Worm (Caenorhabditis elegans) whole organism, young adult: Measurements from ENCODE around the gene srbc-44.

Experiments
- B0035.1 ChIP-seq: sonication (generic microtip); optimal IDR thresholded peaks from 2 replicates; lab custom pipeline; 2016; ENCODE audit warnings: missing genetic modification characterization, mild to moderate bottlenecking, missing compliant biosample characterization, missing genotype, missing genetic modification reagents
- F10E7.11 ChIP-seq: sonication (generic microtip); optimal IDR thresholded peaks from 2 replicates; lab custom pipeline; 2017; ENCODE audit warnings: mild to moderate bottlenecking, missing genetic modification characterization, moderate library complexity, missing compliant biosample characterization
- F23B12.7 ChIP-seq: sonication (generic microtip); optimal IDR thresholded peaks from 2 replicates; lab custom pipeline; 2017; ENCODE audit warnings: missing genetic modification characterization, mild to moderate bottlenecking, missing compliant biosample characterization, antibody characterized with exemption, moderate library complexity; ENCODE audit not compliant: insufficient read depth
- F33H1.4 ChIP-seq: fragments of 200-800 bp; sonication (Bioruptor generic); IDR thresholded peaks from 2 replicates; pipeline ENCODE4 v1.3.6; 2022; ENCODE audit warnings: missing genetic modification reagents, missing genetic modification characterization, missing compliant biosample characterization
- F52B5.7 ChIP-seq: sonication (generic microtip); optimal IDR thresholded peaks from 2 replicates; lab custom pipeline; 2016; ENCODE audit warnings: mild to moderate bottlenecking, missing genetic modification characterization, missing compliant biosample characterization
- K11D2.4 ChIP-seq: fragments of 200-800 bp; sonication (Bioruptor generic); IDR thresholded peaks from 2 replicates; pipeline ENCODE4 v1.3.6; 2022; ENCODE audit warnings: missing genetic modification reagents, missing genetic modification characterization, missing compliant biosample characterization
- Y56A3A.18 ChIP-seq: fragments of 200-800 bp; sonication (Bioruptor generic); IDR thresholded peaks from 2 replicates; pipeline ENCODE4 v1.3.6; 2022; ENCODE audit warnings: missing genetic modification reagents, missing genetic modification characterization, missing compliant biosample characterization
- Y79H2A.3 ChIP-seq: fragments of 200-800 bp; sonication (Bioruptor generic); conservative IDR thresholded peaks from 2 replicates; pipeline ENCODE4 v1.3.6; 2022; ENCODE audit warnings: missing genetic modification reagents, missing genetic modification characterization, missing compliant biosample characterization
- akir-1 ChIP-seq: fragments of 200-800 bp; sonication (Bioruptor generic); optimal IDR thresholded peaks from 2 replicates; lab custom pipeline; 2018; ENCODE audit warnings: mild to moderate bottlenecking, missing genetic modification characterization, moderate library complexity, missing compliant biosample characterization
- ama-1 ChIP-seq, 3 experiments: fragments of 150-350 bp in 1 of 3; sonication (generic microtip) in 2 of 3; optimal IDR thresholded peaks; 2 replicates each; lab custom pipeline; 2014 to 2018; ENCODE audit warnings: missing biosample characterization in 2 of 3, missing genetic modification characterization in 2 of 3, missing genetic modification reagents in 2 of 3
- aptf-2 ChIP-seq: fragments of 200-800 bp; sonication (Bioruptor generic); conservative IDR thresholded peaks from 2 replicates; pipeline ENCODE4 v1.3.6; 2022; ENCODE audit warnings: missing genetic modification reagents, missing genetic modification characterization, missing compliant biosample characterization
- atf-7 ChIP-seq: sonication (generic microtip); optimal IDR thresholded peaks from 2 replicates; lab custom pipeline; 2017; ENCODE audit warnings: mild to moderate bottlenecking, missing genetic modification characterization, missing compliant biosample characterization
- attf-5 ChIP-seq: fragments of 200-800 bp; sonication (Bioruptor generic); optimal IDR thresholded peaks from 2 replicates; lab custom pipeline; 2018; ENCODE audit warnings: mild to moderate bottlenecking, missing genetic modification characterization, missing compliant biosample characterization
- attf-6 ChIP-seq: fragments of 200-800 bp; sonication (Bioruptor generic); IDR thresholded peaks from 2 replicates; pipeline ENCODE4 v1.3.6; 2022; ENCODE audit warnings: missing genetic modification reagents, missing genetic modification characterization, missing compliant biosample characterization
- bed-1 ChIP-seq: fragments of 200-800 bp; sonication (Bioruptor generic); IDR thresholded peaks from 2 replicates; pipeline ENCODE4 v1.3.6; 2022; ENCODE audit warnings: missing genetic modification reagents, missing genetic modification characterization, missing compliant biosample characterization
- bed-2 ChIP-seq: fragments of 200-800 bp; sonication (Bioruptor generic); IDR thresholded peaks from 2 replicates; pipeline ENCODE4 v1.3.6; 2022; ENCODE audit warnings: missing genetic modification reagents, missing genetic modification characterization, missing compliant biosample characterization
- cebp-2 ChIP-seq: fragments of 200-800 bp; sonication (Bioruptor generic); IDR thresholded peaks from 2 replicates; pipeline ENCODE4 v1.3.6; 2022; ENCODE audit warnings: missing genetic modification characterization, missing compliant biosample characterization
- ceh-100 ChIP-seq: fragments of 200-800 bp; sonication (Bioruptor generic); IDR thresholded peaks from 2 replicates; pipeline ENCODE4 v1.3.6; 2022; ENCODE audit warnings: missing genetic modification reagents, missing genetic modification characterization, missing compliant biosample characterization
- chd-7 ChIP-seq: sonication (generic microtip); optimal IDR thresholded peaks from 2 replicates; lab custom pipeline; 2016; ENCODE audit warnings: mild to moderate bottlenecking, missing genetic modification characterization, moderate library complexity, missing compliant biosample characterization
- egrh-3 ChIP-seq: fragments of 200-800 bp; sonication (Bioruptor generic); IDR thresholded peaks from 2 replicates; pipeline ENCODE4 v1.3.6; 2022; ENCODE audit warnings: missing genetic modification reagents, missing genetic modification characterization, missing compliant biosample characterization
- ets-4 ChIP-seq: fragments of 200-800 bp; sonication (Bioruptor generic); optimal IDR thresholded peaks from 2 replicates; lab custom pipeline; 2018; ENCODE audit warnings: mild to moderate bottlenecking, missing genetic modification characterization, missing compliant biosample characterization
- gei-17 ChIP-seq: fragments of 200-800 bp; sonication (Bioruptor generic); optimal IDR thresholded peaks from 2 replicates; lab custom pipeline; 2018; ENCODE audit warnings: mild to moderate bottlenecking, missing genetic modification characterization, missing compliant biosample characterization
- lsy-27 ChIP-seq: sonication (generic microtip); optimal IDR thresholded peaks from 2 replicates; lab custom pipeline; 2017; ENCODE audit warnings: missing genetic modification characterization, mild to moderate bottlenecking, missing compliant biosample characterization, antibody characterized with exemption, missing genotype, borderline replicate concordance; ENCODE audit not compliant: insufficient read depth
- mcd-1 ChIP-seq: fragments of 200-800 bp; sonication (Bioruptor generic); IDR thresholded peaks from 2 replicates; pipeline ENCODE4 v1.3.6; 2022; ENCODE audit warnings: missing genetic modification reagents, missing genetic modification characterization, missing compliant biosample characterization
- mel-28 ChIP-seq: sonication (generic microtip); optimal IDR thresholded peaks from 2 replicates; lab custom pipeline; 2016; ENCODE audit warnings: borderline replicate concordance, mild to moderate bottlenecking, missing genetic modification characterization, missing compliant biosample characterization
- mxl-1 ChIP-seq: sonication (generic microtip); optimal IDR thresholded peaks from 2 replicates; lab custom pipeline; 2016; ENCODE audit warnings: missing genetic modification characterization, missing compliant biosample characterization
- nfya-1 ChIP-seq: sonication (generic microtip); optimal IDR thresholded peaks from 2 replicates; lab custom pipeline; 2017; ENCODE audit warnings: antibody characterized with exemption, missing compliant biosample characterization, missing genetic modification characterization, borderline replicate concordance; ENCODE audit not compliant: insufficient read depth
- nfyb-1 ChIP-seq: fragments of 200-800 bp; sonication (Bioruptor generic); IDR thresholded peaks from 2 replicates; pipeline ENCODE4 v1.3.6; 2022; ENCODE audit warnings: missing genetic modification reagents, missing genetic modification characterization, missing compliant biosample characterization
- nhr-120 ChIP-seq: fragments of 200-800 bp; sonication (Bioruptor generic); IDR thresholded peaks from 2 replicates; pipeline ENCODE4 v1.3.6; 2022; ENCODE audit warnings: missing genetic modification characterization, missing compliant biosample characterization
- nhr-80 ChIP-seq: sonication (generic microtip); optimal IDR thresholded peaks from 2 replicates; lab custom pipeline; 2016; ENCODE audit warnings: missing genetic modification characterization, missing compliant biosample characterization
- nhr-90 ChIP-seq: sonication (generic microtip); optimal IDR thresholded peaks from 2 replicates; lab custom pipeline; 2016; ENCODE audit warnings: missing genotype, mild to moderate bottlenecking, missing genetic modification characterization, missing compliant biosample characterization
- pha-4 ChIP-seq: fragments of 150-350 bp; sonication (generic microtip); optimal IDR thresholded peaks from 2 replicates; lab custom pipeline; 2014; ENCODE audit warnings: missing biosample characterization, missing genetic modification reagents, missing genetic modification characterization
- rpc-1 ChIP-seq, 2 experiments: fragments of 150-350 bp in 1 of 2; sonication (generic microtip) in 1 of 2; optimal IDR thresholded peaks; 2 replicates each; lab custom pipeline; 2014 to 2018; ENCODE audit warnings: missing biosample characterization in 1 of 2, missing genetic modification characterization in 1 of 2, missing genetic modification reagents in 1 of 2, missing genotype in 1 of 2
- snpc-1.1 ChIP-seq: sonication (generic microtip); optimal IDR thresholded peaks from 2 replicates; lab custom pipeline; 2017; ENCODE audit warnings: missing genetic modification characterization, mild to moderate bottlenecking, missing compliant biosample characterization, antibody characterized with exemption, moderate library complexity, missing genotype, missing genetic modification reagents; ENCODE audit not compliant: insufficient read depth
- tlf-1 ChIP-seq: fragments of 200-800 bp; sonication (Bioruptor generic); optimal IDR thresholded peaks from 2 replicates; lab custom pipeline; 2018; ENCODE audit warnings: mild to moderate bottlenecking, missing genetic modification characterization, missing compliant biosample characterization
- zfh-2 ChIP-seq: fragments of 200-800 bp; sonication (Bioruptor generic); conservative IDR thresholded peaks from 2 replicates; pipeline ENCODE4 v1.3.6; 2022; ENCODE audit warnings: missing genetic modification reagents, missing genetic modification characterization, missing compliant biosample characterization
- ztf-18 ChIP-seq: sonication (generic microtip); optimal IDR thresholded peaks from 2 replicates; lab custom pipeline; 2016; ENCODE audit warnings: missing genotype, mild to moderate bottlenecking, missing genetic modification characterization, missing compliant biosample characterization
- ztf-26 ChIP-seq: sonication (generic microtip); optimal IDR thresholded peaks from 2 replicates; lab custom pipeline; 2017; ENCODE audit warnings: missing genetic modification characterization, missing compliant biosample characterization
- ztf-28 ChIP-seq: fragments of 200-800 bp; sonication (Bioruptor generic); IDR thresholded peaks from 2 replicates; pipeline ENCODE4 v1.3.6; 2022; ENCODE audit warnings: missing genetic modification reagents, missing genetic modification characterization, missing compliant biosample characterization

Gene srbc-44

DNA sequence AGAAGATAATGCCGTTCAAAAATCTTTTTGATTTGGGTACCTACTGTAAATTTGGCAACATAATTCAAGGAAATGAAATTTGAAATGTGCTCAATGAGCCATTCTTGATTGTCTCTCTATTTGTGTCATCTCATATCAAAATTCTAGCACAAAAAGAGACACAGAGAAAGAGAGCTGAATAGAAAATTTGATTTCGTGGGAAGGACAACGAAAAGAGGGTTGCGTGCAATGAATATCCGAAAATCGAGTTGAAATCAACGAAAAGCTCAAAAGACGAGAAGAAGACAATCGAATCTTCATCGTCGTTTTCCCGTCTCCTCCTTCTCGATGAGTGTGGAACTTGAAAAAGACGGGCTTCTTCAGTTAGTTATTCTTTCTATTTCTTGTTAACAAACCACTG is 40.5 kb downstream of the srbc-44 start, which contains the start of gene C15C8.5:
TSS of gene C15C8.5 (plus strand) at position 152 of the 400 bp plus-strand sequence.
- no peak for TF ChIP-seq ceh-100 (GFP tag; lab: Robert Waterston, UW)

DNA sequence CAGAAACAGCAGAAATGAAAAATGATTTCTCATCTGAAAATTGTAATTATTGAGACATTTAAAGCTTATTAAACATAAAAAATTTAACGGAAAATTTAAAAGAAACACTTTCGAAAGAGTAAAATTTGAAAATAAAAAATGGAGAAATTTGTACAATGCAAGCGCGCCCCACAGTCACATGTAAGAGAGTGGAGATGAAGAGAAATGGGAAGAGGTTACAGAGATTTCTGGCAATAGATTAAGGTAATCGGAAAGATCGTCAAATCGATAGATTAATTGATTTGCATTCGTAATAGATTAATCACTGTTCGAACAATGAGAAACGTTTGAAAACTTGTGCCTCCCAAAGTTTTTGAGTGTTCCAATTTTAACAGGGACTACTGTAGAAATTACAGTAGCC is 40.9 kb downstream of the srbc-44 start, which contains the start of gene C15C8.4:
TSS of gene C15C8.4 (minus strand) at position 33 of the 400 bp plus-strand sequence.
- TF ChIP-seq Y79H2A.3 (GFP tag; lab: Robert Waterston, UW) (no peak), B0035.1 (tag; lab: Kevin White, UChicago) (no peak), mcd-1 (GFP tag; lab: Robert Waterston, UW) (no peak; the same call in 1 of the 2 replicates), aptf-2 (GFP tag; lab: Robert Waterston, UW) (no peak), mel-28 (tag; lab: Kevin White, UChicago) (no peak), zfh-2 (GFP tag; lab: Robert Waterston, UW) (no peak), ztf-28 (no peak), rpc-1 (optimal IDR thresholded peaks at IDR 0.05; lab: Kevin White, UChicago) (no peak), rpc-1 (tag; optimal IDR thresholded peaks at IDR 0.05; lab: Kevin White, UChicago) (no peak), attf-6 (GFP tag; lab: Robert Waterston, UW) (no peak), ama-1 (optimal IDR thresholded peaks at IDR 0.05; lab: Kevin White, UChicago) (no peak), ama-1 (GFP tag; optimal IDR thresholded peaks at IDR 0.05; lab: Kevin White, UChicago) (no peak)

- TF ChIP-seq pha-4 (tag; lab: Kevin White, UChicago) = no peak
- TF ChIP-seq attf-6 (GFP tag; lab: Robert Waterston, UW) = no peak
- TF ChIP-seq ztf-18 = no peak
- TF ChIP-seq nhr-80 (tag; lab: Kevin White, UChicago) = peak; percentile 26
- no peak for TF ChIP-seq egrh-3 (GFP tag; lab: Robert Waterston, UW)
- TF ChIP-seq ztf-28 = no peak
Measured at ce11 chrV:12744979-12745378, 43.4 kb downstream of the srbc-44 start, which contains the start of gene C15C8.7. C15C8.7 (minus strand) TSS chrV:12745050.

ce11 chrV:12743778-12744502 is 44.4 kb downstream of the srbc-44 start:
- TF ChIP-seq tlf-1 = no peak
- 0 out of 2 replicates have a peak, but pooled peaks have one; percentile 19 for TF ChIP-seq cebp-2
- TF ChIP-seq B0035.1 (tag; lab: Kevin White, UChicago) = no peak
- peak; percentile 11 for TF ChIP-seq chd-7
- TF ChIP-seq nhr-120 (GFP tag; lab: Robert Waterston, UW) = no peak
- TF ChIP-seq K11D2.4 (GFP tag; lab: Robert Waterston, UW) = no peak
- no peak for TF ChIP-seq attf-5 (GFP tag; lab: Kevin White, UChicago)
- no peak for TF ChIP-seq F23B12.7 (tag; lab: Kevin White, UChicago)
- no peak for TF ChIP-seq ets-4 (GFP tag; lab: Kevin White, UChicago)
- no peak for TF ChIP-seq bed-1 (GFP tag; lab: Robert Waterston, UW)
- TF ChIP-seq mxl-1 (tag; lab: Kevin White, UChicago) = no peak
- no peak for TF ChIP-seq Y56A3A.18
- TF ChIP-seq F33H1.4 = no peak
- no peak for TF ChIP-seq ztf-26 (tag; lab: Kevin White, UChicago)
- TF ChIP-seq snpc-1.1 = no peak
- peak; percentile 55 for TF ChIP-seq F52B5.7
- no peak for TF ChIP-seq ama-1 (optimal IDR thresholded peaks at IDR 0.05; lab: Kevin White, UChicago)
- no peak for TF ChIP-seq ama-1 (GFP tag; optimal IDR thresholded peaks at IDR 0.05; lab: Kevin White, UChicago)
- TF ChIP-seq atf-7 (tag; lab: Kevin White, UChicago) = no peak
- no peak for TF ChIP-seq gei-17 (GFP tag; lab: Kevin White, UChicago)
- 0 out of 2 replicates have a peak, but pooled peaks have one; percentile 17 for TF ChIP-seq nfyb-1 (GFP tag; lab: Robert Waterston, UW)
- peak; percentile 38 for TF ChIP-seq nhr-90 (tag; lab: Kevin White, UChicago)
- no peak for TF ChIP-seq F10E7.11 (tag; lab: Kevin White, UChicago)
- TF ChIP-seq bed-2 (GFP tag; lab: Robert Waterston, UW) = no peak
- no peak for TF ChIP-seq mel-28 (tag; lab: Kevin White, UChicago)
- peak; percentile 41 for TF ChIP-seq nhr-80 (tag; lab: Kevin White, UChicago)
- TF ChIP-seq lsy-27 (tag; lab: Kevin White, UChicago) = no peak
- no peak for TF ChIP-seq nfya-1 (tag; lab: Kevin White, UChicago)
- no peak for TF ChIP-seq pha-4 (tag; lab: Kevin White, UChicago)
- no peak for TF ChIP-seq akir-1 (GFP tag; lab: Kevin White, UChicago)
- no peak for TF ChIP-seq Y79H2A.3 (GFP tag; lab: Robert Waterston, UW)
